Worm (Caenorhabditis elegans) whole organism, early embryonic: ENCODE results near the gene Y71H2AL.4.

Source experiments
- B0310.2 ChIP-seq: sonication (generic microtip); optimal IDR thresholded peaks from 2 replicates; lab custom pipeline; 2016; ENCODE audit warnings: mild to moderate bottlenecking, missing genetic modification characterization, missing compliant biosample characterization
- F13C5.2 ChIP-seq: sonication (generic microtip); optimal IDR thresholded peaks from 2 replicates; lab custom pipeline; 2017; ENCODE audit warnings: mild to moderate bottlenecking, missing genetic modification characterization, inconsistent platforms, missing compliant biosample characterization
- aly-1 ChIP-seq: sonication (generic microtip); optimal IDR thresholded peaks from 2 replicates; lab custom pipeline; 2016; ENCODE audit warnings: missing genetic modification characterization, missing compliant biosample characterization
- ama-1 ChIP-seq: fragments of 150-350 bp; optimal IDR thresholded peaks from 2 replicates; lab custom pipeline; 2014
- ceh-13 ChIP-seq: fragments of 200-800 bp; sonication (Bioruptor generic); optimal IDR thresholded peaks from 2 replicates; lab custom pipeline; 2018; ENCODE audit warnings: mild to moderate bottlenecking, missing genetic modification characterization, missing compliant biosample characterization
- ceh-36 ChIP-seq: sonication (generic microtip); optimal IDR thresholded peaks from 2 replicates; lab custom pipeline; 2016; ENCODE audit warnings: missing genetic modification characterization, inconsistent platforms, missing compliant biosample characterization
- ets-7 ChIP-seq: sonication (generic microtip); optimal IDR thresholded peaks from 2 replicates; lab custom pipeline; 2016; ENCODE audit warnings: missing genotype, missing genetic modification characterization, missing compliant biosample characterization
- flt-1 ChIP-seq: fragments of 200-800 bp; sonication (Bioruptor generic); IDR thresholded peaks from 2 replicates; pipeline ENCODE4 v1.3.6; 2022; ENCODE audit warnings: missing genetic modification characterization, missing compliant biosample characterization
- hmbx-1 ChIP-seq: sonication (generic microtip); optimal IDR thresholded peaks from 2 replicates; lab custom pipeline; 2016; ENCODE audit warnings: mild to moderate bottlenecking, missing genetic modification characterization, missing compliant biosample characterization
- hmg-4 ChIP-seq: fragments of 200-800 bp; sonication (Bioruptor generic); optimal IDR thresholded peaks from 2 replicates; lab custom pipeline; 2018; ENCODE audit warnings: mild to moderate bottlenecking, missing genetic modification characterization, missing compliant biosample characterization
- hnd-1 ChIP-seq: sonication (generic microtip); optimal IDR thresholded peaks from 2 replicates; lab custom pipeline; 2016; ENCODE audit warnings: missing genetic modification characterization, missing compliant biosample characterization
- pes-1 ChIP-seq: fragments of 200-800 bp; sonication (Bioruptor generic); IDR thresholded peaks from 2 replicates; pipeline ENCODE4 v1.3.6; 2022; ENCODE audit warnings: missing genetic modification reagents, missing genetic modification characterization, missing compliant biosample characterization
- scrt-1 ChIP-seq: fragments of 200-800 bp; sonication (Bioruptor generic); IDR thresholded peaks from 2 replicates; pipeline ENCODE4 v1.3.6; 2022; ENCODE audit warnings: missing genetic modification characterization, missing compliant biosample characterization
- sea-1 ChIP-seq: fragments of 200-800 bp; sonication (Bioruptor generic); conservative IDR thresholded peaks from 2 replicates; pipeline ENCODE4 v1.3.6; 2022; ENCODE audit warnings: missing genetic modification characterization, missing compliant biosample characterization
- tbx-11 ChIP-seq: fragments of 200-800 bp; sonication (Bioruptor generic); IDR thresholded peaks from 2 replicates; pipeline ENCODE4 v1.3.6; 2022; ENCODE audit warnings: missing genetic modification characterization, missing compliant biosample characterization
- tbx-37 ChIP-seq: fragments of 200-800 bp; sonication (Bioruptor generic); conservative IDR thresholded peaks from 2 replicates; pipeline ENCODE4 v1.3.6; 2022; ENCODE audit warnings: missing genetic modification reagents, missing genetic modification characterization, missing compliant biosample characterization
- tra-4 ChIP-seq: sonication (generic microtip); optimal IDR thresholded peaks from 2 replicates; lab custom pipeline; 2017; ENCODE audit warnings: missing genetic modification characterization, missing compliant biosample characterization

The Y71H2AL.4 gene

ce11 chrIII:2700637-2701036 is 14.4 kb downstream of the Y71H2AL.4 start, which contains the start of gene set-27:
TSS of gene set-27 (plus strand) at chrIII:2700937.
- TF ChIP-seq sea-1 (no peak), ceh-13 (no peak), ama-1 (no peak), tbx-37 (GFP tag; lab: Robert Waterston, UW) (no peak), hmg-4 (no peak), tbx-11 (GFP tag; lab: Robert Waterston, UW) (no peak), hmbx-1 (tag; lab: Kevin White, UChicago) (no peak), tra-4 (no peak), F13C5.2 (tag; lab: Kevin White, UChicago) (no peak), pes-1 (GFP tag; lab: Robert Waterston, UW) (no peak), aly-1 (tag; lab: Kevin White, UChicago) (no peak), B0310.2 (tag; lab: Kevin White, UChicago) (no peak), flt-1 (GFP tag; lab: Robert Waterston, UW) (no peak), ceh-36 (tag; lab: Kevin White, UChicago) (no peak), ets-7 (tag; lab: Kevin White, UChicago) (no peak), hnd-1 (tag; lab: Kevin White, UChicago) (no peak), scrt-1 (no peak)

DNA sequence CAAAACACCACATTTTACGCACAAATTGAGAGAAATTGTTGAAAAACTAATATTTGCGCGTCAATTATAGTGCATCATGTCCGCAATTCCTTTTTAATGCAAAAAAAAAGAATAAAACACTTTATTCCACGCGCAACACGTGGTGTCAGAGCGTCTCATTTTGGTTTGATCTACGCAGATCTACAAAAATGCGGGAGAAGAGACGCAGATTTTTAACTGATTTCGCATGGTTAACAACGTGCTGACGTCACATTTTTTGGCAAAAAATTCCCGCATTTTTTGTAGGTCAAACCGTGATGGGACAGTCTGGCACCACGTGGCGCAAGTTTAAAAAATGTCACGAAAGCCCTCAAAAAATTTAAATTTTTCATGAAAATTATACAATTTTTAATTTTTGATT is 24.0 kb downstream of the Y71H2AL.4 start:
- no peak for TF ChIP-seq flt-1 (GFP tag; lab: Robert Waterston, UW)
- no peak for TF ChIP-seq tbx-37 (GFP tag; lab: Robert Waterston, UW)
- TF ChIP-seq F13C5.2 (tag; lab: Kevin White, UChicago) = no peak
- no peak for TF ChIP-seq hmg-4
- no peak for TF ChIP-seq sea-1
- no peak for TF ChIP-seq hnd-1 (tag; lab: Kevin White, UChicago)
- no peak for TF ChIP-seq ets-7 (tag; lab: Kevin White, UChicago)

- TF ChIP-seq tra-4 = no peak
- TF ChIP-seq pes-1 (GFP tag; lab: Robert Waterston, UW) = 0 out of 2 replicates have a peak, but pooled peaks have one; percentile 10
- no peak for TF ChIP-seq F13C5.2 (tag; lab: Kevin White, UChicago)
- no peak for TF ChIP-seq hmg-4
Measured at ce11 chrIII:2711527-2711926, 25.3 kb downstream of the Y71H2AL.4 start.

- TF ChIP-seq ceh-36 (tag; lab: Kevin White, UChicago) = no peak
- no peak for TF ChIP-seq F13C5.2 (tag; lab: Kevin White, UChicago)
- TF ChIP-seq aly-1 (tag; lab: Kevin White, UChicago) = no peak
- TF ChIP-seq tbx-37 (GFP tag; lab: Robert Waterston, UW) = no peak
- TF ChIP-seq ceh-13 = no peak
- TF ChIP-seq hnd-1 (tag; lab: Kevin White, UChicago) = no peak
- no peak for TF ChIP-seq pes-1 (GFP tag; lab: Robert Waterston, UW)
- TF ChIP-seq sea-1 = no peak
- TF ChIP-seq ets-7 (tag; lab: Kevin White, UChicago) = no peak
- no peak for TF ChIP-seq hmg-4
- no peak for TF ChIP-seq B0310.2 (tag; lab: Kevin White, UChicago)
- no peak for TF ChIP-seq tbx-11 (GFP tag; lab: Robert Waterston, UW)
- TF ChIP-seq ama-1 = no peak
- TF ChIP-seq flt-1 (GFP tag; lab: Robert Waterston, UW) = no peak
- TF ChIP-seq hmbx-1 (tag; lab: Kevin White, UChicago) = no peak
- TF ChIP-seq scrt-1 = no peak
Measured at ce11 chrIII:2716514-2716913, 30.3 kb downstream of the Y71H2AL.4 start, which contains the start of gene tmem-132. TSS of gene tmem-132 (minus strand) at chrIII:2716614.

ce11 chrIII:2724992-2725220 is 38.7 kb downstream of the Y71H2AL.4 start, which contains the start of gene Y71H2AM.11:
TSS of gene Y71H2AM.11 (minus strand) at chrIII:2725092.
- TF ChIP-seq hmg-4 (no peak), hnd-1 (tag; lab: Kevin White, UChicago) (no peak), tbx-11 (GFP tag; lab: Robert Waterston, UW) (no peak)

ce11 chrIII:2725221-2726203 is 39.3 kb downstream of the Y71H2AL.4 start, which contains the start of gene cosa-1:
TSS of gene cosa-1 (plus strand) at chrIII:2726116.
- TF ChIP-seq flt-1 (GFP tag; lab: Robert Waterston, UW) (no peak), ceh-36 (tag; lab: Kevin White, UChicago) (no peak), ama-1 (no peak), hmbx-1 (tag; lab: Kevin White, UChicago) (no peak), tbx-37 (GFP tag; lab: Robert Waterston, UW) (no peak), aly-1 (tag; lab: Kevin White, UChicago) (no peak), ets-7 (tag; lab: Kevin White, UChicago) (no peak), pes-1 (GFP tag; lab: Robert Waterston, UW) (no peak), sea-1 (no peak), tbx-11 (GFP tag; lab: Robert Waterston, UW) (no peak), B0310.2 (tag; lab: Kevin White, UChicago) (no peak), ceh-13 (no peak), F13C5.2 (tag; lab: Kevin White, UChicago) (no peak), scrt-1 (no peak), hnd-1 (tag; lab: Kevin White, UChicago) (no peak), hmg-4 (no peak), tra-4 (no peak)

DNA sequence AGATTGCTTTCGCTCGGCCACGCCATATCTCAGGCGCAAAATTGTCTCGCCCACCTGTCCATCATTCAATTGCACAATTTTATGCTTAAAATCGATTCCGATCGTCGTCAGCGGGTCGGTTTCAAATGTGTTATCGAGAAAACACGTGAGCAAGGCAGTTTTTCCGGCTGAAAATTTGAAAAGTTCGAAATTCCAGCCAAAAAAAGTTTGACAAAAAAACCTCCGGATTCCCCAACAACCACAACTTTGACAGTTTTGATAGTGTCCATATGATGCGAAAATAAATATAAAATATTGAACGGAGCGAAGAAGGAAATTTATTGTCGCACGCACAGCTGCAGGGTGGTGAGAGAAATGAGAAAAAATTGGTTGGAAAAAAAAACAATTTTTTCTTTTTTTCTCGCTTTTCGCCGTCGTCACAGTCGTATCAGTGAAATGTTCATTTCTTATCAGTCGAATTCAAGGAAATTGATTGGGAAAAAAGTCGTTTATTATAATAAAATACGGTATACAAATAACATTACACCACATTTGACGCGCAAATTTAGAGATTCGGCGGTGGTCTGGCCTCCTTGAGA is 47.5 kb downstream of the Y71H2AL.4 start, which contains the start of gene Y71H2AM.12:
Gene Y71H2AM.12, minus strand, starts transcription at position 486 of the 578 bp plus-strand sequence.
- TF ChIP-seq sea-1 (no peak), tbx-11 (GFP tag; lab: Robert Waterston, UW) (no peak), ceh-36 (tag; lab: Kevin White, UChicago) (no peak), tra-4 (no peak), hnd-1 (tag; lab: Kevin White, UChicago) (no peak), ceh-13 (no peak), ets-7 (tag; lab: Kevin White, UChicago) (no peak), hmbx-1 (tag; lab: Kevin White, UChicago) (no peak), F13C5.2 (tag; lab: Kevin White, UChicago) (no peak), scrt-1 (no peak), aly-1 (tag; lab: Kevin White, UChicago) (no peak), ama-1 (no peak), pes-1 (GFP tag; lab: Robert Waterston, UW) (no peak), B0310.2 (tag; lab: Kevin White, UChicago) (no peak), hmg-4 (no peak), tbx-37 (GFP tag; lab: Robert Waterston, UW) (no peak), flt-1 (GFP tag; lab: Robert Waterston, UW) (no peak)
